Fruit fly (Drosophila melanogaster) whole organism, pupa: ENCODE data around the gene APC7.

Experiments used
- CG10348 ChIP-seq: fragments of 200-800 bp; sonication (Bioruptor generic); IDR thresholded peaks from 2 replicates; pipeline ENCODE4 v1.3.6; 2022; ENCODE audit warnings: missing biosample characterization, missing genetic modification characterization
- CG12605 ChIP-seq: fragments of 200-800 bp; sonication (Bioruptor generic); IDR thresholded peaks from 2 replicates; pipeline ENCODE4 v1.3.6; 2022; ENCODE audit warnings: missing biosample characterization, missing genetic modification characterization
- CG13204 ChIP-seq: fragments of 200-800 bp; sonication (Bioruptor generic); optimal IDR thresholded peaks from 2 replicates; lab custom pipeline; 2018; ENCODE audit warnings: missing biosample characterization, mild to moderate bottlenecking, missing genetic modification characterization, moderate library complexity
- CG14655 ChIP-seq: fragments of 200-800 bp; sonication (Bioruptor generic); optimal IDR thresholded peaks from 3 replicates; lab custom pipeline; 2017; ENCODE audit warnings: mild to moderate bottlenecking, missing biosample characterization, missing genetic modification reagents, missing genetic modification characterization
- CG15710 ChIP-seq: fragments of 200-800 bp; sonication (Bioruptor generic); optimal IDR thresholded peaks from 2 replicates; lab custom pipeline; 2018; ENCODE audit warnings: missing biosample characterization, mild to moderate bottlenecking, missing genetic modification characterization, moderate library complexity
- CG17806 ChIP-seq: fragments of 200-800 bp; sonication (Bioruptor generic); optimal IDR thresholded peaks from 2 replicates; lab custom pipeline; 2018; ENCODE audit warnings: missing biosample characterization, mild to moderate bottlenecking, missing genetic modification characterization, moderate library complexity
- CG32121 ChIP-seq: fragments of 200-800 bp; sonication (Bioruptor generic); IDR thresholded peaks from 2 replicates; pipeline ENCODE4 v1.3.6; 2022; ENCODE audit warnings: missing biosample characterization, missing genetic modification characterization
- CG34367 ChIP-seq: fragments of 200-800 bp; sonication (Bioruptor generic); optimal IDR thresholded peaks from 2 replicates; lab custom pipeline; 2018; ENCODE audit warnings: missing biosample characterization, mild to moderate bottlenecking, missing genetic modification characterization
- CG4496 ChIP-seq: fragments of 200-800 bp; sonication (Bioruptor generic); IDR thresholded peaks from 3 replicates; pipeline ENCODE4 v1.3.6; 2022; ENCODE audit warnings: missing biosample characterization, missing genetic modification characterization
- CG8159 ChIP-seq: fragments of 200-800 bp; sonication (Bioruptor generic); optimal IDR thresholded peaks from 3 replicates; lab custom pipeline; 2018; ENCODE audit warnings: missing biosample characterization, mild to moderate bottlenecking, missing genetic modification characterization, moderate library complexity
- CG8301 ChIP-seq: fragments of 200-800 bp; sonication (Bioruptor generic); optimal IDR thresholded peaks from 2 replicates; lab custom pipeline; 2018; ENCODE audit warnings: missing biosample characterization, mild to moderate bottlenecking, missing genetic modification characterization
- CG9948 ChIP-seq: fragments of 200-800 bp; sonication (Bioruptor generic); optimal IDR thresholded peaks from 2 replicates; lab custom pipeline; 2018; ENCODE audit warnings: missing biosample characterization, mild to moderate bottlenecking, missing genetic modification characterization, moderate library complexity
- D1 ChIP-seq: fragments of 200-800 bp; sonication (Bioruptor generic); optimal IDR thresholded peaks from 2 replicates; lab custom pipeline; 2018; ENCODE audit warnings: missing biosample characterization, mild to moderate bottlenecking, missing genetic modification characterization, moderate library complexity
- EcR ChIP-seq: fragments of 200-800 bp; sonication (Bioruptor generic); optimal IDR thresholded peaks from 3 replicates; lab custom pipeline; 2019; ENCODE audit warnings: missing biosample characterization, missing genetic modification characterization, mild to moderate bottlenecking, moderate library complexity, missing genetic modification reagents
- Ets98B ChIP-seq: fragments of 200-800 bp; sonication (Bioruptor generic); IDR thresholded peaks from 2 replicates; pipeline ENCODE4 v1.3.6; 2022; ENCODE audit warnings: missing biosample characterization, missing genetic modification characterization
- Pif1A ChIP-seq: fragments of 200-800 bp; sonication (Bioruptor generic); optimal IDR thresholded peaks from 3 replicates; lab custom pipeline; 2016; ENCODE audit warnings: missing biosample characterization, missing genetic modification characterization
- Pif1B ChIP-seq: fragments of 200-800 bp; sonication (Bioruptor generic); optimal IDR thresholded peaks from 3 replicates; lab custom pipeline; 2016; ENCODE audit warnings: missing biosample characterization, missing genetic modification characterization
- Snoo ChIP-seq: fragments of 200-800 bp; sonication (Bioruptor generic); optimal IDR thresholded peaks from 3 replicates; lab custom pipeline; 2017; ENCODE audit warnings: missing biosample characterization, mild to moderate bottlenecking, missing genetic modification characterization, inconsistent platforms
- fd96Ca ChIP-seq: fragments of 200-800 bp; sonication (Bioruptor generic); IDR thresholded peaks from 3 replicates; pipeline ENCODE4 v1.3.6; 2022; ENCODE audit warnings: missing biosample characterization, missing genetic modification characterization
- gl ChIP-seq: fragments of 200-800 bp; sonication (Bioruptor generic); optimal IDR thresholded peaks from 2 replicates; lab custom pipeline; 2018; ENCODE audit warnings: missing biosample characterization, mild to moderate bottlenecking, missing genetic modification characterization
- rn ChIP-seq: fragments of 200-800 bp; sonication (Bioruptor generic); IDR thresholded peaks from 2 replicates; pipeline ENCODE4 v1.3.6; 2022; ENCODE audit warnings: missing biosample characterization, missing genetic modification characterization

The APC7 gene

dm6 chrX:6573799-6574198 lies 23.1 kb upstream of the APC7 start:
- TF ChIP-seq Pif1B (GFP tag; lab: Kevin White, UChicago), result peak; percentile 4
- TF ChIP-seq Snoo (tag; lab: Kevin White, UChicago), result peak; percentile 16
- peak; percentile 15 for TF ChIP-seq CG17806 (tag; lab: Kevin White, UChicago)
- no peak for TF ChIP-seq CG12605 (GFP tag; lab: Robert Waterston, UW)
- TF ChIP-seq Pif1A (GFP tag; lab: Kevin White, UChicago), result peak; percentile 19
- TF ChIP-seq D1 (tag; lab: Kevin White, UChicago), result no peak
- peak; percentile 36 for TF ChIP-seq CG15710 (tag; lab: Kevin White, UChicago)
- peak; percentile 43; the same call in 1 of the 3 replicates for TF ChIP-seq fd96Ca (GFP tag; lab: Robert Waterston, UW)
- peak; percentile 17 for TF ChIP-seq CG9948 (tag; lab: Kevin White, UChicago)
- peak; percentile 40 for TF ChIP-seq CG8159 (tag; lab: Kevin White, UChicago)
- peak; percentile 63 for TF ChIP-seq CG14655 (GFP tag; lab: Kevin White, UChicago)
- no peak for TF ChIP-seq CG13204 (GFP tag; lab: Kevin White, UChicago)
- peak; percentile 37 for TF ChIP-seq CG8301 (tag; lab: Kevin White, UChicago)
- TF ChIP-seq, all 21 proteins: peak for 10

DNA sequence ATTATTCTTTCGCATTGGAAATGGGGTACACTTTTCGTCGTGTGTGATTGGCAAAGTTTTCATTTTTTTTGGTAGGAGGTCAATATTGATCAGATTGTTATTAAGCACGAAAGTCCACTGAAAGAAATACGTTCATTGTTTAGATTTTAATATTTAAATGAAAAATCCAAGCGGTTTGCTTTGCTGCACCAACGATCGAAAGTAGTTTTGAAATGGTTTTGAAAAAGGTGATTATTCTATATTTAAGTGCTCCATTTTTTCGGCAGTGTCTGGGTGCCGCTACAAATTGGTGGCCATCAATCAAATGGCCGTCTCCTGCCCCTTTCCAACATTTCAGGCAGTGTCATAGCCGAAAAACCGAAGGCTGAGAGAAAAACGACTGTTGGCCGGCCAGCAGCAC lies 22.4 kb upstream of the APC7 start:
- TF ChIP-seq fd96Ca (GFP tag; lab: Robert Waterston, UW) (peak; percentile 68; the same call in 2 of the 3 replicates), CG4496 (GFP tag; lab: Robert Waterston, UW) (peak; percentile 78), CG8301 (tag; lab: Kevin White, UChicago) (peak; percentile 29), Pif1A (GFP tag; lab: Kevin White, UChicago) (no peak), D1 (tag; lab: Kevin White, UChicago) (no peak), Snoo (tag; lab: Kevin White, UChicago) (no peak), Pif1B (GFP tag; lab: Kevin White, UChicago) (peak; percentile 9), Ets98B (GFP tag; lab: Robert Waterston, UW) (peak; percentile 53), CG14655 (GFP tag; lab: Kevin White, UChicago) (peak; percentile 27), CG13204 (GFP tag; lab: Kevin White, UChicago) (no peak), gl (tag; lab: Kevin White, UChicago) (no peak), CG34367 (tag; lab: Kevin White, UChicago) (no peak), CG32121 (peak; percentile 13; the same call in 1 of the 2 replicates), CG12605 (GFP tag; lab: Robert Waterston, UW) (peak; percentile 33; the same call in 1 of the 2 replicates)

DNA sequence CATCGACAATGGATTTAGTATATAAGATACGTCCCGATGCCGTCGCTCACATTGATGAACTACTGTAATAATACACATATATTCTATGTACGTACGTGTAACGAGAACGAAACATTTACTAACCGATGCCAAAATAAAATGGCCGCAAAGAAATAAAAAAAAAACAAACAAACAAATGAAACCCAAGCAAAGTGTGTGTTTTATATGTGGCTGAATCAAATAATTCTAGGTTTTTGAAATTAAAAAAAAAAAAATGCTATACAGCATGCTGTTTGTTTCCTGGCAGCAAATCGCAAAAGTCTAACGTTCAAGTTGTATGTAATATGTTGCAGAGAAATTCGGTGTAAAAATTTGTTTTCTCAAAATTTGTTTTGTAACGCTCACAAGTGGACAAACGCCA lies 7.9 kb upstream of the APC7 start, which contains the start of gene CG17717:
Gene CG17717 (plus strand): TSS at position 301 of the 400 bp plus-strand sequence.
- TF ChIP-seq rn (GFP tag; lab: Robert Waterston, UW) (no peak), CG12605 (GFP tag; lab: Robert Waterston, UW) (no peak), CG14655 (GFP tag; lab: Kevin White, UChicago) (no peak), CG32121 (no peak), EcR (GFP tag; lab: Kevin White, UChicago) (no peak), fd96Ca (GFP tag; lab: Robert Waterston, UW) (no peak), Ets98B (GFP tag; lab: Robert Waterston, UW) (no peak), CG4496 (GFP tag; lab: Robert Waterston, UW) (no peak), Snoo (tag; lab: Kevin White, UChicago) (no peak), Pif1A (GFP tag; lab: Kevin White, UChicago) (no peak), CG9948 (tag; lab: Kevin White, UChicago) (no peak), CG15710 (tag; lab: Kevin White, UChicago) (no peak), CG13204 (GFP tag; lab: Kevin White, UChicago) (no peak), gl (tag; lab: Kevin White, UChicago) (no peak), CG10348 (GFP tag; lab: Robert Waterston, UW) (no peak), Pif1B (GFP tag; lab: Kevin White, UChicago) (no peak), CG17806 (tag; lab: Kevin White, UChicago) (no peak), CG34367 (tag; lab: Kevin White, UChicago) (no peak)

dm6 chrX:6590681-6591289 lies 6.1 kb upstream of the APC7 start, which contains the start of gene Pat1:
TSS of gene Pat1 (plus strand) at chrX:6590776.
- TF ChIP-seq Snoo (tag; lab: Kevin White, UChicago), result peak; percentile 17
- peak; percentile 20; the same call in 1 of the 2 replicates for TF ChIP-seq Ets98B (GFP tag; lab: Robert Waterston, UW)
- TF ChIP-seq CG4496 (GFP tag; lab: Robert Waterston, UW), result 0 out of 3 replicates have a peak, but pooled peaks have one; percentile 30
- TF ChIP-seq Pif1A (GFP tag; lab: Kevin White, UChicago), result no peak
- TF ChIP-seq EcR (GFP tag; lab: Kevin White, UChicago), result peak; percentile 26
- TF ChIP-seq rn (GFP tag; lab: Robert Waterston, UW), result no peak
- peak; percentile 27 for TF ChIP-seq CG8301 (tag; lab: Kevin White, UChicago)

- peak; percentile 39; the same call in 2 of the 3 replicates for TF ChIP-seq CG4496 (GFP tag; lab: Robert Waterston, UW)
- TF ChIP-seq CG13204 (GFP tag; lab: Kevin White, UChicago), result peak; percentile 9
- TF ChIP-seq gl (tag; lab: Kevin White, UChicago), result peak; percentile 33
- 0 out of 2 replicates have a peak, but pooled peaks have one; percentile 8 for TF ChIP-seq CG32121
- TF ChIP-seq CG15710 (tag; lab: Kevin White, UChicago), result no peak
- no peak for TF ChIP-seq EcR (GFP tag; lab: Kevin White, UChicago)
- peak; percentile 20 for TF ChIP-seq CG8159 (tag; lab: Kevin White, UChicago)
Measured at dm6 chrX:6592093-6592492, 4.8 kb upstream of the APC7 start.
